Worm (Caenorhabditis elegans): ENCODE measurements around the gene shc-3.

The shc-3 gene

ce11 chrX:13717053-13717671, at the start of gene shc-3:
Gene shc-3 (plus strand): TSS chrX:13717536.
- TF ChIP-seq W03F9.2 (tag; optimal IDR thresholded peaks at IDR 0.05) (no peak), him-1 (tag; optimal IDR thresholded peaks at IDR 0.05) (no peak), dao-5 (tag; optimal IDR thresholded peaks at IDR 0.05) (no peak)

DNA sequence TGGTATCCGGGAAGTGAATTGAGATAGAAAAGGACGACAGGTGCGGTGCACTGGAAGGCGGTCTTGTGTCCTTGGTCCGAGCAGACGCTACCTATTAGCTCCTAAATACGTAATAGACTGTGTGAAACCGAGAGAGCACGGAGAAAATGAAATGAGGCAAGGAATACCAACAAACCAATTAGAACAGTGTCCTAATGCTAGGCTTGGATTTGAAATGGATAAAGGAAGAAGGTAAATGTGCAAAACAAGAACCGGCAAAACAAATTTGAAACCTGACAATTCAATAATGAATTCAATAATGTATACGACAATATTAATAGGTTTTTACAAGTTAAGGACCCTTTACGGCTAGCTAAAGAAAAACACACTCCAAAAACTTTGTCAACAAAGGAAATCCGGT, 48.6 kb upstream of the shc-3 start, which contains the start of gene C04A11.2:
TSS of gene C04A11.2 (minus strand) at position 101 of the 400 bp plus-strand sequence.
- no peak for TF ChIP-seq W03F9.2 (tag; optimal IDR thresholded peaks at IDR 0.05)
- TF ChIP-seq him-1 (tag; optimal IDR thresholded peaks at IDR 0.05): no peak
- TF ChIP-seq dao-5 (tag; optimal IDR thresholded peaks at IDR 0.05): no peak

ce11 chrX:13669641-13670040, 47.7 kb upstream of the shc-3 start:
- no peak for TF ChIP-seq dao-5 (tag; optimal IDR thresholded peaks at IDR 0.05)
- no peak for TF ChIP-seq W03F9.2 (tag; optimal IDR thresholded peaks at IDR 0.05)
- TF ChIP-seq him-1 (tag; optimal IDR thresholded peaks at IDR 0.05): no peak

ce11 chrX:13670966-13671365, 46.4 kb upstream of the shc-3 start:
- TF ChIP-seq him-1 (tag; optimal IDR thresholded peaks at IDR 0.05): no peak
- TF ChIP-seq W03F9.2 (tag; optimal IDR thresholded peaks at IDR 0.05): no peak
- no peak for TF ChIP-seq dao-5 (tag; optimal IDR thresholded peaks at IDR 0.05)

DNA sequence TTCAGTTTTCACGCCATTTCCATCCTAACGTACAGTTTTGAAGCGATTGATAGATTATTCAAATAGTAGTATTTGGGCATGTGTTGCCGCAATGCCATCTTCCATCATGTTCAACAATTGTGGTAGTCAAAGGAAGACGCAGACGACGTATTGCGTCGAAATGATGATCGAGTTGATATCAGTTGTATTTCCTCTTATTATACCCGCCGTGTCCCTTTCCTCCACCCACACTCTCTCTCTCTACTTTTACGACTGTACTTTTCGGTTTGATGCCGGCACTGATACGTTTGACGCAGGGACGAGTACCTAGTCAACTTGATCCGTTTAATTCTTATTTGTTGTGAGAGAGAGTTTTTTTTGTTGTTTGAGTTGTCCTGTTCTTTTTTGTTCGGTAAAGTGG, 44.7 kb upstream of the shc-3 start:
- TF ChIP-seq dao-5 (tag; optimal IDR thresholded peaks at IDR 0.05) (no peak), W03F9.2 (tag; optimal IDR thresholded peaks at IDR 0.05) (no peak)

ce11 chrX:13675444-13675843, 41.9 kb upstream of the shc-3 start:
- TF ChIP-seq W03F9.2 (tag; optimal IDR thresholded peaks at IDR 0.05) (no peak), dao-5 (tag; optimal IDR thresholded peaks at IDR 0.05) (no peak), him-1 (tag; optimal IDR thresholded peaks at IDR 0.05) (no peak)

DNA sequence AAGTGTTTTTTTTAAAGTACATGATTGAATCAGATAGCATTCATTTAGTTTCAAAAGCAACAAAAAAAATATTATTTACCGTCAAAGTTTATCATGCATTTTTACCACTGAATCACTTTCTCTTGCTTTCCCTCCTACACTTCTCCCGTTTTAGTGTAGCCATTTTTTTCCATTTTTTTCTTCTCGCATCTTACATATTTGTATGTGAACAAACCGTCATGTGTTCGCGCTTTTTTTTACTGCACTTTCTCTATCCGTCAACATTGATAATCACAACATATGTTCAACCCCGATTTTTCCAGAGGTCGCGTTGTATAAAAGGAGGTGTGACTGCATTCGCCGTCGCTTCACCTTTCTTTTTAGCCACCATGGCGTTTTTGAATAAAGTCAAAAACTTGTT, 40.4 kb upstream of the shc-3 start, which contains the start of gene gck-4:
TSS of gene gck-4 (plus strand) at position 301 of the 400 bp plus-strand sequence.
- TF ChIP-seq him-1 (tag; optimal IDR thresholded peaks at IDR 0.05): no peak
- TF ChIP-seq dao-5 (tag; optimal IDR thresholded peaks at IDR 0.05): no peak
- TF ChIP-seq W03F9.2 (tag; optimal IDR thresholded peaks at IDR 0.05): no peak

DNA sequence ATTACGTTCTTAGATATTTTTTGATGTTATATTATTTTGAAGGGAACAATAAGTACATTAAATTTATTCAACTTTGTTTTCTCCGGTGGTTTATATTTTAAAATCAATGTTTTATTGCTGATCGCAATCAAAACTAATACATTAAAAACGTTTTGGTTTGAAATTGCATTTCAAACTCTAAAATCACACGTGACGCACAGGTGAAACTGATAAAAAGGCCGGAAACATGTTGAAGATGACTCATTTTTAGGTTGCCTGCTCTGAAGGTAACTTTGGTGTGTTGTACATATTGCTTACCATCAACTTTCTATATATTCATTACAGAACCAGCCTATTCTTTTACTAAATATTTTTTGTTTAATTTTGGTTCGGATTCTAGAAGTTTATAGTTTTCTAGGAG, 31.6 kb upstream of the shc-3 start:
- TF ChIP-seq him-1 (tag; optimal IDR thresholded peaks at IDR 0.05) (no peak), dao-5 (tag; optimal IDR thresholded peaks at IDR 0.05) (no peak), W03F9.2 (tag; optimal IDR thresholded peaks at IDR 0.05) (no peak)

DNA sequence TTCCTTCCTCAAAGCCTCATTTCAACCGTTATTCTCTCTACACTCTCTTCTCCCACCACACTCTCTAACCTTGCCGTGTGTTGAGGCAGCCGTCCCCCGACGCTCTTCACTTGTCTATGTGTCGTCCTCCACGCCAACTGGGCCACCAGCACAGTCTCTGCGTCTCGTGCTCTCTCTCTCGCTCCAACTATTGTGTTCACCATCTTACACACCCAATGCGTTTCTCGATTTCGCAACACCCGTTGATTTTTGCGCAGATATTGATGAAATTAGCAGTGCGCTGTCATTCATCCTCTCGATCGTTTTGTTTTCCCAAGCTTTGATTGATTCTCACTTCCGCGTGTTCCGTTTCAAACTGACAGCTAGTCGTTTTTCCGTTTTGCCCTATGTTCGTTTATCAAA, 30.2 kb upstream of the shc-3 start:
- TF ChIP-seq W03F9.2 (tag; optimal IDR thresholded peaks at IDR 0.05) (no peak), him-1 (tag; optimal IDR thresholded peaks at IDR 0.05) (no peak), dao-5 (tag; optimal IDR thresholded peaks at IDR 0.05) (no peak)

DNA sequence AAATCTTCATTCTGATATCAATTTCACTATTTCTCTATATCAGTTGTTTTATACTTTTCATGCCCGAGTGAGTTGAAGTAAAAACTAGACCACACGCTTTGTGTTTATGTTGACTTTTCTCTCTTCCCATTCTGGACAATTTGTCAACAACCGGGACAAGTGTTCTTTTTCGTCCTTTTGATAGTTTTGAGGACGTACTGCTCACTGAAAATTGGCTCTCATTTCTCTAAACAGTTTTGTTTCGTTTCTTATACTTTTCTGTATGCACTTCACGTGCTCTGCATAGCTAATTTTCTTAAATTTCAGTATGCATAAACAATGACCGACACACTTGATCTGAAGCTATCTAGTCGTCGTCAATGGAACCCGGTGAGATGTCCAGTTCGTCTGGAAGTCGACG, 29.7 kb upstream of the shc-3 start, which contains the start of gene adm-2:
TSS of gene adm-2 (plus strand) at position 301 of the 400 bp plus-strand sequence.
- no peak for TF ChIP-seq dao-5 (tag; optimal IDR thresholded peaks at IDR 0.05)
- TF ChIP-seq him-1 (tag; optimal IDR thresholded peaks at IDR 0.05): no peak
- TF ChIP-seq W03F9.2 (tag; optimal IDR thresholded peaks at IDR 0.05): no peak

- TF ChIP-seq dao-5 (tag; optimal IDR thresholded peaks at IDR 0.05) (no peak), W03F9.2 (tag; optimal IDR thresholded peaks at IDR 0.05) (no peak), him-1 (tag; optimal IDR thresholded peaks at IDR 0.05) (no peak)
These were observed 27.0 kb upstream of the shc-3 start for ce11 chrX:13690333-13690732.

DNA sequence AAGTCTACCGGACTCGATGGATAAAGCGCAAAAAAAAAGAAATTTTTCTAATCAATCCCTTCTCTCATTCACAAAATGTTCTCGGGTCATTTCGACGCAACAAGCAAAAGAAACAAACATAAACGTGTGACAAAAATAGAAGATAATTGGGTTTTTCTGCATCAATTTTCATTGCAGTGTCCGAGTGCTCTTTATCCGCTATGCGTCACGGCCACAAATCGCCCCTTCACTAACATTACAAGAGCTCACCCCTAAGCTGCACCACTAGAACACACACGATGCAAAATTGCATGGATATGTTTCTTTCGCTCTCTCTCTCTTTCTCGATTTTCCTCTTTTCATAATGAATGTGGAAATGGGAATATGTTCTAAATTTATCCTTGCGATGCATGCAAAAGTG, 21.2 kb upstream of the shc-3 start:
- TF ChIP-seq him-1 (tag; optimal IDR thresholded peaks at IDR 0.05) (no peak), W03F9.2 (tag; optimal IDR thresholded peaks at IDR 0.05) (no peak), dao-5 (tag; optimal IDR thresholded peaks at IDR 0.05) (no peak)

ce11 chrX:13697520-13697919, 19.8 kb upstream of the shc-3 start:
- TF ChIP-seq him-1 (tag; optimal IDR thresholded peaks at IDR 0.05): no peak
- TF ChIP-seq W03F9.2 (tag; optimal IDR thresholded peaks at IDR 0.05): no peak
- no peak for TF ChIP-seq dao-5 (tag; optimal IDR thresholded peaks at IDR 0.05)

ce11 chrX:13700642-13701233, 16.6 kb upstream of the shc-3 start:
- peak; percentile 100 for TF ChIP-seq him-1 (tag; optimal IDR thresholded peaks at IDR 0.05)
- TF ChIP-seq dao-5 (tag; optimal IDR thresholded peaks at IDR 0.05): peak; percentile 88
- peak; percentile 98 for TF ChIP-seq W03F9.2 (tag; optimal IDR thresholded peaks at IDR 0.05)

DNA sequence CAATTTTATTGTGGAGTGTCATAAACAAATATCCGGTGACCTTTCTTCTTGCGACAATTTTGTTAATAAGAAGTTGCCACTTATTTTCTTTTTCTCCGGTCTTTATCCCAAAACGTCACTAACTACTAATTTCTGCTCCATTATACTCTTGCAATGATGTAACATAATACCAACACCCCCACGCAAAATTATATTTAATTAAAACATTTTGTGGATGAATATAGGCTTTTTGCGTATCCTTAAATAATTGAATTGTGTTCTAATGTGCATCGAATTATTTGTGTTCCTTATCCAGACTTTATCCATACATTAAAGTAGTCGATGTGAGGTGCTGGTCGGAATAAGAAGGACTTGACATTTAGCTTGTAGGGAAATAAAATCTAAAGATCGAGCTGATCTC, 14.4 kb upstream of the shc-3 start:
- TF ChIP-seq W03F9.2 (tag; optimal IDR thresholded peaks at IDR 0.05) (no peak), dao-5 (tag; optimal IDR thresholded peaks at IDR 0.05) (no peak), him-1 (tag; optimal IDR thresholded peaks at IDR 0.05) (no peak)
